Worm (Caenorhabditis elegans) whole organism, L2 larva: ENCODE results near the gene F11A5.16.

Experiments
- blmp-1 ChIP-seq: sonication (generic microtip); optimal IDR thresholded peaks from 2 replicates; lab custom pipeline; 2017; ENCODE audit warnings: missing genetic modification characterization, mild to moderate bottlenecking, missing compliant biosample characterization, antibody characterized with exemption, moderate library complexity; ENCODE audit not compliant: insufficient read depth
- zag-1 ChIP-seq: fragments of 150-350 bp; optimal IDR thresholded peaks from 2 replicates; lab custom pipeline; 2014; ENCODE audit warnings: missing biosample characterization, missing genetic modification characterization

- TF ChIP-seq zag-1 (tag; lab: Kevin White, UChicago), result no peak
- no peak for TF ChIP-seq blmp-1 (tag; lab: Kevin White, UChicago)
Measured at ce11 chrV:16171721-16172120, 39.0 kb upstream of the F11A5.16 start, which contains the start of gene K05D4.9.
